Fruit fly (Drosophila melanogaster) whole organism, prepupa: ENCODE data around the gene CG32249.

ENCODE experiments used
- Blimp-1 ChIP-seq: fragments of 200-800 bp; sonication (Bioruptor generic); optimal IDR thresholded peaks from 3 replicates; lab custom pipeline; 2017; ENCODE audit warnings: missing biosample characterization, missing genetic modification characterization, mild to moderate bottlenecking, moderate library complexity, missing genetic modification reagents
- CG10631 ChIP-seq: fragments of 200-800 bp; sonication (Bioruptor generic); optimal IDR thresholded peaks from 2 replicates; lab custom pipeline; 2016; ENCODE audit warnings: missing biosample characterization, missing genetic modification characterization
- CG10669 ChIP-seq: fragments of 200-800 bp; sonication (Bioruptor generic); optimal IDR thresholded peaks from 3 replicates; lab custom pipeline; 2018; ENCODE audit warnings: missing biosample characterization, mild to moderate bottlenecking, missing genetic modification characterization, moderate library complexity
- CG11294 ChIP-seq: fragments of 200-800 bp; sonication (Bioruptor generic); IDR thresholded peaks from 2 replicates; pipeline ENCODE4 v1.3.6; 2022; ENCODE audit warnings: missing biosample characterization, missing genetic modification characterization
- CG3032 ChIP-seq: fragments of 200-800 bp; optimal IDR thresholded peaks from 2 replicates; lab custom pipeline; 2019; ENCODE audit warnings: missing biosample characterization, mild to moderate bottlenecking, missing genetic modification characterization, moderate library complexity
- CG31627 ChIP-seq: fragments of 200-800 bp; sonication (Bioruptor generic); optimal IDR thresholded peaks from 3 replicates; lab custom pipeline; 2016; ENCODE audit warnings: missing biosample characterization, missing genetic modification characterization
- CG32006 ChIP-seq: fragments of 200-800 bp; sonication (Bioruptor generic); optimal IDR thresholded peaks from 3 replicates; lab custom pipeline; 2017; ENCODE audit warnings: missing biosample characterization, mild to moderate bottlenecking, missing genetic modification characterization
- CG34406 ChIP-seq: fragments of 200-800 bp; sonication (Bioruptor generic); optimal IDR thresholded peaks from 3 replicates; lab custom pipeline; 2016; ENCODE audit warnings: missing biosample characterization, missing genetic modification characterization
- CG3919 ChIP-seq: fragments of 200-800 bp; sonication (Bioruptor generic); optimal IDR thresholded peaks from 3 replicates; lab custom pipeline; 2016; ENCODE audit warnings: missing biosample characterization, missing genetic modification characterization
- CG4318 ChIP-seq: fragments of 200-800 bp; sonication (Bioruptor generic); optimal IDR thresholded peaks from 3 replicates; lab custom pipeline; 2017; ENCODE audit warnings: missing biosample characterization, mild to moderate bottlenecking, missing genetic modification characterization
- CG6808 ChIP-seq: fragments of 200-800 bp; sonication (Bioruptor generic); optimal IDR thresholded peaks from 3 replicates; lab custom pipeline; 2017; ENCODE audit warnings: missing biosample characterization, missing genetic modification characterization, mild to moderate bottlenecking, moderate library complexity, missing genetic modification reagents
- CG6854 ChIP-seq: fragments of 200-800 bp; sonication (Bioruptor generic); optimal IDR thresholded peaks from 2 replicates; lab custom pipeline; 2017; ENCODE audit warnings: missing biosample characterization, mild to moderate bottlenecking, missing genetic modification characterization
- CG7368 ChIP-seq: fragments of 200-800 bp; sonication (Bioruptor generic); optimal IDR thresholded peaks from 3 replicates; lab custom pipeline; 2016; ENCODE audit warnings: missing biosample characterization, missing genetic modification characterization
- CG8319 ChIP-seq: fragments of 200-800 bp; sonication (Bioruptor generic); optimal IDR thresholded peaks from 3 replicates; lab custom pipeline; 2016; ENCODE audit warnings: missing biosample characterization, missing genetic modification characterization
- Eip93F ChIP-seq: fragments of 200-800 bp; sonication (Bioruptor generic); optimal IDR thresholded peaks from 2 replicates; lab custom pipeline; 2016; ENCODE audit warnings: missing biosample characterization, mild to moderate bottlenecking, missing genetic modification characterization
- Ets21C ChIP-seq: fragments of 200-800 bp; sonication (Bioruptor generic); optimal IDR thresholded peaks from 3 replicates; lab custom pipeline; 2016; ENCODE audit warnings: missing biosample characterization, missing genetic modification characterization
- Ets96B ChIP-seq: fragments of 200-800 bp; optimal IDR thresholded peaks from 2 replicates; lab custom pipeline; 2019; ENCODE audit warnings: missing biosample characterization, mild to moderate bottlenecking, missing genetic modification characterization, moderate library complexity
- Gug ChIP-seq: fragments of 200-800 bp; sonication (Bioruptor generic); IDR thresholded peaks from 2 replicates; pipeline ENCODE4 v1.3.6; 2022; ENCODE audit warnings: missing biosample characterization, missing genetic modification characterization
- Hr38 ChIP-seq: sonication (Bioruptor generic); optimal IDR thresholded peaks from 2 replicates; lab custom pipeline; 2016; ENCODE audit warnings: missing biosample characterization, missing genetic modification characterization
- OdsH ChIP-seq: fragments of 200-800 bp; sonication (Bioruptor generic); optimal IDR thresholded peaks from 3 replicates; lab custom pipeline; 2016; ENCODE audit warnings: missing biosample characterization, missing genetic modification characterization
- Smox ChIP-seq: fragments of 200-800 bp; sonication (Bioruptor generic); optimal IDR thresholded peaks from 3 replicates; lab custom pipeline; 2016; ENCODE audit warnings: missing biosample characterization, missing genetic modification characterization
- Sox14 ChIP-seq: fragments of 200-800 bp; sonication (Bioruptor generic); optimal IDR thresholded peaks from 3 replicates; lab custom pipeline; 2016; ENCODE audit warnings: missing biosample characterization, missing genetic modification characterization
- Sox15 ChIP-seq: fragments of 200-800 bp; sonication (Bioruptor generic); optimal IDR thresholded peaks from 3 replicates; lab custom pipeline; 2016; ENCODE audit warnings: missing biosample characterization, missing genetic modification characterization
- achi ChIP-seq: fragments of 200-800 bp; sonication (Bioruptor generic); optimal IDR thresholded peaks from 3 replicates; lab custom pipeline; 2016; ENCODE audit warnings: missing biosample characterization, missing genetic modification characterization
- acj6 ChIP-seq: fragments of 200-800 bp; sonication (Bioruptor generic); optimal IDR thresholded peaks from 3 replicates; lab custom pipeline; 2016; ENCODE audit warnings: missing biosample characterization, missing genetic modification characterization
- cyc ChIP-seq: fragments of 200-800 bp; sonication (Bioruptor generic); optimal IDR thresholded peaks from 3 replicates; lab custom pipeline; 2016; ENCODE audit warnings: missing biosample characterization, missing genetic modification characterization
- dsx ChIP-seq: fragments of 200-800 bp; optimal IDR thresholded peaks from 3 replicates; lab custom pipeline; 2019; ENCODE audit warnings: missing biosample characterization, mild to moderate bottlenecking, missing genetic modification characterization, moderate library complexity; ENCODE audit not compliant: poor library complexity, severe bottlenecking
- fd59A ChIP-seq: fragments of 200-800 bp; sonication (Bioruptor generic); optimal IDR thresholded peaks from 2 replicates; lab custom pipeline; 2017; ENCODE audit warnings: missing biosample characterization, mild to moderate bottlenecking, missing genetic modification characterization, missing genetic modification reagents
- fd85E ChIP-seq: fragments of 200-800 bp; sonication (Bioruptor generic); optimal IDR thresholded peaks from 3 replicates; lab custom pipeline; 2016; ENCODE audit warnings: missing biosample characterization, missing genetic modification characterization
- fkh ChIP-seq: fragments of 200-800 bp; sonication (Bioruptor generic); optimal IDR thresholded peaks from 3 replicates; lab custom pipeline; 2017; ENCODE audit warnings: missing biosample characterization, mild to moderate bottlenecking, missing genetic modification characterization, moderate library complexity
- lz ChIP-seq: fragments of 200-800 bp; sonication (Bioruptor generic); optimal IDR thresholded peaks from 3 replicates; lab custom pipeline; 2016; ENCODE audit warnings: missing biosample characterization, missing genetic modification characterization
- net ChIP-seq: fragments of 200-800 bp; sonication (Bioruptor generic); optimal IDR thresholded peaks from 3 replicates; lab custom pipeline; 2016; ENCODE audit warnings: missing biosample characterization, missing genetic modification characterization
- salr ChIP-seq, 2 experiments: fragments of 200-800 bp; sonication (Bioruptor generic); optimal IDR thresholded peaks; 3 replicates each; lab custom pipeline; 2016 to 2018; ENCODE audit warnings: missing biosample characterization in 2 of 2, missing genetic modification characterization in 2 of 2, mild to moderate bottlenecking in 1 of 2
- ss ChIP-seq, 2 experiments: fragments of 200-800 bp; sonication (Bioruptor generic); optimal IDR thresholded peaks; 2 replicates in 1 of 2; 3 replicates in 1 of 2; lab custom pipeline; 2017 to 2018; ENCODE audit warnings: mild to moderate bottlenecking in 2 of 2, missing biosample characterization in 2 of 2, missing genetic modification characterization in 2 of 2, moderate library complexity in 1 of 2
- svp ChIP-seq: fragments of 200-800 bp; sonication (Bioruptor generic); peaks from one replicate; lab custom pipeline; 2016; ENCODE audit warnings: missing biosample characterization, missing genetic modification characterization
- topi ChIP-seq: fragments of 200-800 bp; sonication (Bioruptor generic); optimal IDR thresholded peaks from 3 replicates; lab custom pipeline; 2016; ENCODE audit warnings: missing biosample characterization, missing genetic modification characterization

The CG32249 gene

dm6 chr3L:4469701-4470100 is at the start of gene CG32249:
Gene CG32249 (plus strand): TSS chr3L:4470001.
- TF ChIP-seq CG7368 (GFP tag; lab: Kevin White, UChicago): no peak
- TF ChIP-seq acj6: no peak
- TF ChIP-seq CG11294 (GFP tag; lab: Robert Waterston, UW): no peak
- TF ChIP-seq salr (GFP tag; optimal IDR thresholded peaks at IDR 0.05; lab: Kevin White, UChicago): no peak
- TF ChIP-seq CG10631 (GFP tag; lab: Kevin White, UChicago): no peak
- TF ChIP-seq Ets21C (GFP tag; lab: Kevin White, UChicago): no peak
- no peak for TF ChIP-seq cyc (GFP tag; lab: Kevin White, UChicago)
- TF ChIP-seq Sox14: no peak
- TF ChIP-seq fd59A (GFP tag; lab: Kevin White, UChicago): no peak
- no peak for TF ChIP-seq Ets96B (tag; lab: Kevin White, UChicago)
- no peak for TF ChIP-seq Smox
- TF ChIP-seq CG3032 (tag; lab: Kevin White, UChicago): no peak
- no peak for TF ChIP-seq CG8319
- no peak for TF ChIP-seq dsx (GFP tag; lab: Kevin White, UChicago)

- TF ChIP-seq CG32006 (GFP tag; lab: Kevin White, UChicago): peak; percentile 27
- TF ChIP-seq ss (GFP tag; optimal IDR thresholded peaks at IDR 0.05; lab: Kevin White, UChicago): no peak
Measured at dm6 chr3L:4421362-4421761, 48.4 kb upstream of the CG32249 start, which contains the start of gene CG15020. Gene CG15020 (plus strand): TSS chr3L:4421662.

- TF ChIP-seq achi (GFP tag; lab: Kevin White, UChicago) (no peak), CG7368 (GFP tag; lab: Kevin White, UChicago) (no peak), Hr38 (no peak), fd85E (no peak), CG10631 (GFP tag; lab: Kevin White, UChicago) (no peak), net (GFP tag; lab: Kevin White, UChicago) (no peak), Eip93F (no peak), svp (GFP tag; lab: Kevin White, UChicago) (no peak), CG3032 (tag; lab: Kevin White, UChicago) (no peak), CG6854 (GFP tag; lab: Kevin White, UChicago) (no peak), CG3919 (no peak), Ets96B (tag; lab: Kevin White, UChicago) (no peak)
Measured at dm6 chr3L:4426581-4426980, 43.2 kb upstream of the CG32249 start.

dm6 chr3L:4428918-4429546 is 40.8 kb upstream of the CG32249 start, which contains the start of gene nAChRbeta1:
Gene nAChRbeta1 (plus strand): TSS chr3L:4429349.
- TF ChIP-seq CG10669 (GFP tag; lab: Kevin White, UChicago): no peak
- TF ChIP-seq lz (GFP tag; lab: Kevin White, UChicago): no peak
- TF ChIP-seq Sox15 (GFP tag; lab: Kevin White, UChicago): no peak
- no peak for TF ChIP-seq dsx (GFP tag; lab: Kevin White, UChicago)
- TF ChIP-seq CG31627 (GFP tag; lab: Kevin White, UChicago): no peak
- TF ChIP-seq CG6808 (GFP tag; lab: Kevin White, UChicago): no peak
- TF ChIP-seq Blimp-1 (GFP tag; lab: Kevin White, UChicago): no peak
- peak; percentile 32 for TF ChIP-seq svp (GFP tag; lab: Kevin White, UChicago)
- TF ChIP-seq cyc (GFP tag; lab: Kevin White, UChicago): no peak

dm6 chr3L:4430331-4430730 is 39.5 kb upstream of the CG32249 start:
- TF ChIP-seq CG4318 (GFP tag; lab: Kevin White, UChicago) (no peak), OdsH (GFP tag; lab: Kevin White, UChicago) (no peak), CG34406 (GFP tag; lab: Kevin White, UChicago) (no peak), acj6 (no peak), fkh (GFP tag; lab: Kevin White, UChicago) (no peak), Sox15 (GFP tag; lab: Kevin White, UChicago) (no peak), Hr38 (no peak), CG3032 (tag; lab: Kevin White, UChicago) (no peak), Smox (no peak), topi (no peak), Gug (no peak)
- TF ChIP-seq, all 60 proteins: peak for 0
